Fruit fly (Drosophila melanogaster) whole organism, wandering third instar larva: Measurements from ENCODE around the gene CG3982.

Experiments
- CG9705 ChIP-seq: fragments of 200-800 bp; sonication (Bioruptor generic); optimal IDR thresholded peaks from 2 replicates; lab custom pipeline; 2018; ENCODE audit warnings: missing biosample characterization, mild to moderate bottlenecking, missing genetic modification characterization
- Dfd ChIP-seq: fragments of >200 bp; optimal IDR thresholded peaks from 2 replicates; lab custom pipeline; 2017; ENCODE audit warnings: missing biosample characterization, missing genetic modification characterization
- HLH106 ChIP-seq: fragments of 200-800 bp; optimal IDR thresholded peaks from 3 replicates; lab custom pipeline; 2019; ENCODE audit warnings: missing biosample characterization, mild to moderate bottlenecking, missing genetic modification characterization, moderate library complexity
- Hnf4 ChIP-seq: fragments of 200-800 bp; sonication (Bioruptor generic); optimal IDR thresholded peaks from 2 replicates; lab custom pipeline; 2016; ENCODE audit warnings: missing biosample characterization, mild to moderate bottlenecking, missing genetic modification characterization
- Hr83 ChIP-seq: fragments of 200-300 bp; sonication (Bioruptor generic); optimal IDR thresholded peaks from 2 replicates; lab custom pipeline; 2016; ENCODE audit warnings: missing biosample characterization, mild to moderate bottlenecking, missing genetic modification characterization, moderate library complexity; ENCODE audit not compliant: poor library complexity, severe bottlenecking
- Mio ChIP-seq: sonication (Bioruptor generic); optimal IDR thresholded peaks from 2 replicates; lab custom pipeline; 2016; ENCODE audit warnings: missing biosample characterization, missing genetic modification characterization
- Myc ChIP-seq: fragments of >200 bp; optimal IDR thresholded peaks from 2 replicates; lab custom pipeline; 2017
- Vsx2 ChIP-seq: fragments of 200-300, 225-300 bp; sonication (Bioruptor generic); optimal IDR thresholded peaks from 2 replicates; lab custom pipeline; 2018; ENCODE audit warnings: missing biosample characterization, missing genetic modification characterization; ENCODE audit not compliant: partially characterized antibody
- dsf ChIP-seq: sonication (Bioruptor generic); optimal IDR thresholded peaks from 2 replicates; lab custom pipeline; 2016; ENCODE audit warnings: missing biosample characterization, missing genetic modification characterization, borderline replicate concordance
- fru ChIP-seq: fragments of 200-800 bp; sonication (Bioruptor generic); optimal IDR thresholded peaks from 3 replicates; lab custom pipeline; 2016; ENCODE audit warnings: missing biosample characterization, mild to moderate bottlenecking, missing genetic modification characterization
- h ChIP-seq: fragments of 200-800 bp; sonication (Bioruptor generic); optimal IDR thresholded peaks from 3 replicates; lab custom pipeline; 2016; ENCODE audit warnings: missing biosample characterization, mild to moderate bottlenecking, missing genetic modification characterization
- lola ChIP-seq: fragments of >200 bp; optimal IDR thresholded peaks from 2 replicates; lab custom pipeline; 2017; ENCODE audit warnings: missing biosample characterization, missing genetic modification characterization
- sv ChIP-seq: fragments of 200-800 bp; sonication (Bioruptor generic); optimal IDR thresholded peaks from 3 replicates; lab custom pipeline; 2016; ENCODE audit warnings: missing biosample characterization, missing genetic modification characterization
- usp ChIP-seq: fragments of >200 bp; optimal IDR thresholded peaks from 2 replicates; lab custom pipeline; 2017; ENCODE audit warnings: missing biosample characterization, missing genetic modification characterization

DNA sequence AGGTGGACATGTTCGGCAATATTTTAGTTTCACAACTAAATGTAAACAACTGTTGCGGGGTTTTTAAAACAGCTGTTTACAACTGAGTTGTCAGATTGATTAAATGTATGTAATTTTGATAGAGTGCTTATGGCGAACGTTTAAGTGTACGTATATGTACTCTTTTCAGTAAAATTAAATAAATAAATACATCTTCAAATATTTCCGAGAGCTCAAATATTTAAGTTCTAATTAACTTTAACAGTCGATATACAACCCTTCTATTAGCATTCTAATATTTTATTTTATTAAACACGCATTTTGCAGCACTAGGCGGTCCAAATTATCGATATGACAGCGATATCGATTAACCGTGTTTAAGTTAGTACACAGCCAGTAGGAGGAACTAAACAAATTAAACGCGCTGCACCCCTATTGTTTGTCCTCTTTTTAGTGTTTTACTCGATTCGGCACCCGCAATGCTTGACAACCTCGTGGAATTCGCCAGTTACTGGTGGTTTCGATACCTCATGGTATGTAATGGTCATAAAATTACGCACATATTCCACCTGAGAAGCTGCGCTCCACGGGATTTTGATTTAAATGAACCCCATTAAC, 34.4 kb upstream of the CG3982 start, which contains the start of the genes CG3448 and ghi:
- TF ChIP-seq sv (GFP tag; lab: Kevin White, UChicago) = peak; percentile 4
- TF ChIP-seq usp = no peak
- TF ChIP-seq CG9705 (GFP tag; lab: Kevin White, UChicago) = peak; percentile 69
- peak; percentile 71 for TF ChIP-seq Hnf4 (GFP tag; lab: Kevin White, UChicago)
- TF ChIP-seq h (GFP tag; lab: Kevin White, UChicago) = peak; percentile 84
- no peak for TF ChIP-seq Dfd
- TF ChIP-seq Hr83 (GFP tag; lab: Kevin White, UChicago) = no peak
- no peak for TF ChIP-seq lola
- TF ChIP-seq fru (GFP tag; lab: Kevin White, UChicago) = peak; percentile 83
- TF ChIP-seq Myc (lab: Kevin White, UChicago) = peak; percentile 15
- TF ChIP-seq HLH106 = peak; percentile 78
- TF ChIP-seq dsf (GFP tag; lab: Kevin White, UChicago) = peak; percentile 32
- TF ChIP-seq Mio (GFP tag; lab: Kevin White, UChicago) = no peak
- no peak for TF ChIP-seq Vsx2 (GFP tag; lab: Kevin White, UChicago)
